Fruit fly (Drosophila melanogaster): ENCODE data around the gene Mps1.

Gene Mps1

DNA sequence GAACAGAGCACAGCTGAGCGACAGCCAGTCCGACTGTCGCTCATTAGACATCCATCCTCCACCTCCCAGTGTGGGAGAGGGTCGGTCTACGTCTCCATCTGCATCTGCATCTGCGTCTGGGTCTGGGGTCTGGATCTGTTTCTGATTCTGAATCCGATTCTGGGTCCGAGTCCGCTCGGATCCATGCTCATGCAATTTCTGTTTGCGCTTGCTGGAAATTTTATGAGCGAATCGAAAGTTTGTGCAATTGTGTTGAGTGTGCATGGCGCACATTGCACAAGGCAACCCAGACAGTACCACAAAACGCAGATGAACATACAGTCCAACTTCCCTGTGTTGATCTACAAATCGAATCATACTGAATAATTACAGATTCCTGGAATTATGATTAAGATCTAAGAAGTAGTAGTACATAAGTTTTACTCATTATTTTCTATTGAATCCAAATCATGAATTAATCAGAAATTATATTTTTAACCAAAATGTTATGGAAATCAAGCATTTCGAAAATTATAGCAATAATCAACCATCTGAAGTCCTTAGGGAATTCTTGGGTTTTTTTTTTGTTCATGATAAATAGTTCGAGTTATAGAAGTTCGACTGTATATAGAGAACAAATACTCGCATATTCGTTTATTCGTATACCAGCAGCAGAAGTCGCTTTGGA is 32.1 kb downstream of the Mps1 start (continued):
- TF ChIP-seq Hey (tag; optimal IDR thresholded peaks at IDR 0.05) (no peak), CG2678 (tag; optimal IDR thresholded peaks at IDR 0.05) (peak; percentile 39), CG2202 (tag; optimal IDR thresholded peaks at IDR 0.05) (no peak), CG17612 (GFP tag; IDR thresholded peaks at IDR 0.05) (no peak), Vsx1 (GFP tag; optimal IDR thresholded peaks at IDR 0.05) (no peak), CG12391 (tag; optimal IDR thresholded peaks at IDR 0.05) (no peak), CG3407 (GFP tag; optimal IDR thresholded peaks at IDR 0.05) (no peak), wdn (GFP tag; IDR thresholded peaks at IDR 0.05) (no peak), Dek (tag; optimal IDR thresholded peaks at IDR 0.05) (no peak), Six4 (GFP tag; optimal IDR thresholded peaks at IDR 0.05) (no peak), CG8944 (GFP tag; optimal IDR thresholded peaks at IDR 0.05) (no peak), Hr39 (optimal IDR thresholded peaks at IDR 0.05) (no peak), ara (GFP tag; IDR thresholded peaks at IDR 0.05) (no peak), HLH54F (GFP tag; optimal IDR thresholded peaks at IDR 0.05) (no peak), Dip3 (GFP tag; optimal IDR thresholded peaks at IDR 0.05) (no peak), pan (optimal IDR thresholded peaks at IDR 0.05) (no peak), pan (GFP tag; optimal IDR thresholded peaks at IDR 0.05 in 1 of 2, IDR thresholded peaks at IDR 0.05 in 1 of 2) (no peak), seq (GFP tag; IDR thresholded peaks at IDR 0.05) (no peak), CG10654 (GFP tag; optimal IDR thresholded peaks at IDR 0.05) (no peak), dmrt11E (tag; optimal IDR thresholded peaks at IDR 0.05) (no peak), org-1 (GFP tag; optimal IDR thresholded peaks at IDR 0.05) (no peak), emc (GFP tag; optimal IDR thresholded peaks at IDR 0.05) (no peak), Side (GFP tag; optimal IDR thresholded peaks at IDR 0.05) (no peak), Antp (GFP tag; optimal IDR thresholded peaks at IDR 0.05) (no peak), Meics (GFP tag; optimal IDR thresholded peaks at IDR 0.05) (no peak), Dbx (GFP tag; IDR thresholded peaks at IDR 0.05) (no peak), phol (tag; optimal IDR thresholded peaks at IDR 0.05) (peak; percentile 46), gce (GFP tag; IDR thresholded peaks at IDR 0.05) (no peak), sisA (GFP tag; IDR thresholded peaks at IDR 0.05) (no peak), CG11398 (GFP tag; optimal IDR thresholded peaks at IDR 0.05) (no peak), Rx (GFP tag; IDR thresholded peaks at IDR 0.05) (no peak), CG9817 (tag; optimal IDR thresholded peaks at IDR 0.05) (no peak), CG3847 (GFP tag; IDR thresholded peaks at IDR 0.05) (no peak), dysf (GFP tag; IDR thresholded peaks at IDR 0.05) (0 out of 3 replicates have a peak, but pooled peaks have one; percentile 10), stc (GFP tag; IDR thresholded peaks at IDR 0.05) (no peak), D19A (tag; optimal IDR thresholded peaks at IDR 0.05) (peak; percentile 0), eve (GFP tag; optimal IDR thresholded peaks at IDR 0.05) (no peak), E2f1 (GFP tag; IDR thresholded peaks at IDR 0.05) (no peak), yki (optimal IDR thresholded peaks at IDR 0.05) (no peak), rib (GFP tag; IDR thresholded peaks at IDR 0.05) (no peak), Rfx (GFP tag; IDR thresholded peaks at IDR 0.05) (no peak), cas (GFP tag; IDR thresholded peaks at IDR 0.05) (no peak), CG15073 (GFP tag; optimal IDR thresholded peaks at IDR 0.05) (no peak), cato (GFP tag; optimal IDR thresholded peaks at IDR 0.05; ENCODE audit: borderline replicate concordance) (no peak), CG9215 (GFP tag; IDR thresholded peaks at IDR 0.05) (no peak), CG6854 (GFP tag; optimal IDR thresholded peaks at IDR 0.05) (no peak), chif (GFP tag; optimal IDR thresholded peaks at IDR 0.05) (no peak), Doc3 (GFP tag; IDR thresholded peaks at IDR 0.05; ENCODE audit: partially characterized antibody) (no peak), dimm (GFP tag; IDR thresholded peaks at IDR 0.05) (no peak), CG11504 (tag; optimal IDR thresholded peaks at IDR 0.05) (peak; percentile 58), YL-1 (GFP tag; optimal IDR thresholded peaks at IDR 0.05) (no peak), CG12155 (GFP tag; optimal IDR thresholded peaks at IDR 0.05) (no peak), Taf1 (GFP tag; IDR thresholded peaks at IDR 0.05) (no peak)
